Worm (Caenorhabditis elegans) whole organism, late embryonic: Measurements from ENCODE around the gene oac-20.

Source experiments
- C38D4.7 ChIP-seq: fragments of 200-800 bp; sonication (Bioruptor generic); optimal IDR thresholded peaks from 2 replicates; lab custom pipeline; 2018; ENCODE audit warnings: mild to moderate bottlenecking, missing genetic modification characterization, moderate library complexity, missing compliant biosample characterization
- F13H6.1 ChIP-seq: sonication (generic microtip); optimal IDR thresholded peaks from 2 replicates; lab custom pipeline; 2016; ENCODE audit warnings: missing genetic modification characterization, missing compliant biosample characterization
- K02D7.2 ChIP-seq: sonication (generic microtip); optimal IDR thresholded peaks from 2 replicates; lab custom pipeline; 2017; ENCODE audit warnings: mild to moderate bottlenecking, missing genetic modification characterization, missing compliant biosample characterization
- K09A11.1 ChIP-seq: sonication (generic microtip); optimal IDR thresholded peaks from 2 replicates; lab custom pipeline; 2017; ENCODE audit warnings: antibody characterized with exemption, mild to moderate bottlenecking, missing genetic modification characterization, missing compliant biosample characterization; ENCODE audit not compliant: insufficient read depth
- T23F11.4 ChIP-seq: fragments of 200-800 bp; sonication (Bioruptor generic); optimal IDR thresholded peaks from 2 replicates; lab custom pipeline; 2018; ENCODE audit warnings: mild to moderate bottlenecking, missing genetic modification characterization, missing compliant biosample characterization
- ceh-18 ChIP-seq: sonication (generic microtip); optimal IDR thresholded peaks from 2 replicates; lab custom pipeline; 2016; ENCODE audit warnings: missing genetic modification characterization, missing compliant biosample characterization
- ceh-19 ChIP-seq: fragments of 200-800 bp; sonication (Bioruptor generic); optimal IDR thresholded peaks from 2 replicates; lab custom pipeline; 2018; ENCODE audit warnings: mild to moderate bottlenecking, missing genetic modification characterization, missing compliant biosample characterization
- ceh-2 ChIP-seq: sonication (generic microtip); optimal IDR thresholded peaks from 2 replicates; lab custom pipeline; 2016; ENCODE audit warnings: missing genotype, missing genetic modification characterization, missing compliant biosample characterization
- ceh-22 ChIP-seq: sonication (generic microtip); optimal IDR thresholded peaks from 2 replicates; lab custom pipeline; 2017; ENCODE audit warnings: missing biosample characterization, missing genetic modification characterization
- ceh-30 ChIP-seq: fragments of 150-350 bp; optimal IDR thresholded peaks from 2 replicates; lab custom pipeline; 2014; ENCODE audit warnings: missing biosample characterization, missing genetic modification characterization
- ceh-31 ChIP-seq: sonication (generic microtip); optimal IDR thresholded peaks from 2 replicates; lab custom pipeline; 2016; ENCODE audit warnings: missing genetic modification characterization, missing compliant biosample characterization
- ceh-45 ChIP-seq: fragments of 200-800 bp; sonication (Bioruptor generic); IDR thresholded peaks from 2 replicates; pipeline ENCODE4 v1.3.6; 2022; ENCODE audit warnings: missing genetic modification reagents, missing genetic modification characterization, missing compliant biosample characterization
- ceh-48 ChIP-seq: sonication (generic microtip); optimal IDR thresholded peaks from 2 replicates; lab custom pipeline; 2016; ENCODE audit warnings: missing genetic modification characterization, inconsistent platforms, missing compliant biosample characterization
- ceh-6 ChIP-seq: fragments of 200-800 bp; sonication (Bioruptor generic); optimal IDR thresholded peaks from 2 replicates; lab custom pipeline; 2018; ENCODE audit warnings: mild to moderate bottlenecking, missing genetic modification characterization, missing compliant biosample characterization
- dmd-4 ChIP-seq: sonication (generic microtip); optimal IDR thresholded peaks from 2 replicates; lab custom pipeline; 2016; ENCODE audit warnings: borderline replicate concordance, missing genetic modification characterization, missing compliant biosample characterization
- ets-4 ChIP-seq: sonication (generic microtip); optimal IDR thresholded peaks from 2 replicates; lab custom pipeline; 2016; ENCODE audit warnings: missing genetic modification characterization, missing compliant biosample characterization
- eyg-1 ChIP-seq: sonication (generic microtip); optimal IDR thresholded peaks from 2 replicates; lab custom pipeline; 2016; ENCODE audit warnings: missing genotype, missing genetic modification characterization, missing compliant biosample characterization
- fkh-10 ChIP-seq: fragments of 150-350 bp; optimal IDR thresholded peaks from 2 replicates; lab custom pipeline; 2014; ENCODE audit warnings: missing biosample characterization, missing genetic modification reagents, missing genetic modification characterization
- gmeb-2 ChIP-seq: sonication (generic microtip); optimal IDR thresholded peaks from 2 replicates; lab custom pipeline; 2016; ENCODE audit warnings: missing genetic modification characterization, inconsistent platforms, missing compliant biosample characterization
- hlh-13 ChIP-seq: fragments of 200-800 bp; sonication (Bioruptor generic); optimal IDR thresholded peaks from 2 replicates; lab custom pipeline; 2018; ENCODE audit warnings: mild to moderate bottlenecking, missing genetic modification characterization, missing compliant biosample characterization
- hlh-8 ChIP-seq: sonication (generic microtip); optimal IDR thresholded peaks from 2 replicates; lab custom pipeline; 2016; ENCODE audit warnings: missing genotype, missing genetic modification characterization, missing compliant biosample characterization
- lim-6 ChIP-seq: sonication (generic microtip); optimal IDR thresholded peaks from 2 replicates; lab custom pipeline; 2016; ENCODE audit warnings: missing genetic modification characterization, missing compliant biosample characterization
- madf-2 ChIP-seq: sonication (generic microtip); optimal IDR thresholded peaks from 2 replicates; lab custom pipeline; 2017; ENCODE audit warnings: missing genetic modification characterization, missing compliant biosample characterization
- mec-3 ChIP-seq: sonication (generic microtip); optimal IDR thresholded peaks from 2 replicates; lab custom pipeline; 2016; ENCODE audit warnings: borderline replicate concordance, missing genetic modification characterization, missing compliant biosample characterization
- nfya-1 ChIP-seq: sonication (generic microtip); optimal IDR thresholded peaks from 2 replicates; lab custom pipeline; 2017; ENCODE audit warnings: missing genetic modification characterization, mild to moderate bottlenecking, missing compliant biosample characterization, antibody characterized with exemption, moderate library complexity
- nhr-11 ChIP-seq: fragments of 150-350 bp; optimal IDR thresholded peaks from 2 replicates; lab custom pipeline; 2014; ENCODE audit warnings: missing biosample characterization, missing genetic modification characterization
- npax-4 ChIP-seq: sonication (generic microtip); optimal IDR thresholded peaks from 2 replicates; lab custom pipeline; 2016; ENCODE audit warnings: missing genetic modification characterization, missing compliant biosample characterization
- odd-2 ChIP-seq: sonication (generic microtip); optimal IDR thresholded peaks from 2 replicates; lab custom pipeline; 2017; ENCODE audit warnings: antibody characterized with exemption, mild to moderate bottlenecking, missing genetic modification characterization, missing compliant biosample characterization
- pat-9 ChIP-seq: fragments of 200-800 bp; sonication (Bioruptor generic); optimal IDR thresholded peaks from 2 replicates; lab custom pipeline; 2018; ENCODE audit warnings: mild to moderate bottlenecking, missing genetic modification characterization, moderate library complexity, missing compliant biosample characterization
- pax-1 ChIP-seq: fragments of 150-350 bp; optimal IDR thresholded peaks from 2 replicates; lab custom pipeline; 2014; ENCODE audit warnings: missing biosample characterization, missing genetic modification characterization
- pha-2 ChIP-seq: sonication (generic microtip); optimal IDR thresholded peaks from 2 replicates; lab custom pipeline; 2017; ENCODE audit warnings: mild to moderate bottlenecking, missing genetic modification characterization, missing compliant biosample characterization
- pqm-1 ChIP-seq: sonication (generic microtip); optimal IDR thresholded peaks from 2 replicates; lab custom pipeline; 2016; ENCODE audit warnings: missing genetic modification characterization, missing compliant biosample characterization
- pros-1 ChIP-seq: fragments of 150-350 bp; optimal IDR thresholded peaks from 2 replicates; lab custom pipeline; 2014; ENCODE audit warnings: missing biosample characterization, missing genetic modification reagents, missing genetic modification characterization
- ref-2 ChIP-seq: sonication (generic microtip); optimal IDR thresholded peaks from 2 replicates; lab custom pipeline; 2016; ENCODE audit warnings: missing genetic modification characterization, missing compliant biosample characterization
- rnt-1 ChIP-seq: sonication (generic microtip); optimal IDR thresholded peaks from 2 replicates; lab custom pipeline; 2016; ENCODE audit warnings: missing genetic modification characterization, missing compliant biosample characterization
- sdc-2 ChIP-seq: sonication (generic microtip); optimal IDR thresholded peaks from 2 replicates; lab custom pipeline; 2016; ENCODE audit warnings: missing genotype, missing genetic modification characterization, missing compliant biosample characterization
- sox-4 ChIP-seq: sonication (generic microtip); optimal IDR thresholded peaks from 2 replicates; lab custom pipeline; 2017; ENCODE audit warnings: mild to moderate bottlenecking, missing genetic modification characterization, inconsistent platforms, missing compliant biosample characterization
- syd-9 ChIP-seq: sonication (generic microtip); optimal IDR thresholded peaks from 2 replicates; lab custom pipeline; 2016; ENCODE audit warnings: mild to moderate bottlenecking, missing genetic modification characterization, moderate library complexity, missing compliant biosample characterization
- ttx-3 ChIP-seq: sonication (generic microtip); optimal IDR thresholded peaks from 2 replicates; lab custom pipeline; 2016; ENCODE audit warnings: missing genetic modification reagents, missing genetic modification characterization, missing compliant biosample characterization
- unc-55 ChIP-seq: sonication (generic microtip); optimal IDR thresholded peaks from 2 replicates; lab custom pipeline; 2017; ENCODE audit warnings: missing biosample characterization, missing genetic modification reagents, missing genetic modification characterization
- zip-5 ChIP-seq: sonication (generic microtip); optimal IDR thresholded peaks from 2 replicates; lab custom pipeline; 2016; ENCODE audit warnings: missing genetic modification characterization, missing compliant biosample characterization
- ztf-16 ChIP-seq: sonication (generic microtip); optimal IDR thresholded peaks from 2 replicates; lab custom pipeline; 2017; ENCODE audit warnings: missing genetic modification characterization, missing compliant biosample characterization

oac-20 gene

DNA sequence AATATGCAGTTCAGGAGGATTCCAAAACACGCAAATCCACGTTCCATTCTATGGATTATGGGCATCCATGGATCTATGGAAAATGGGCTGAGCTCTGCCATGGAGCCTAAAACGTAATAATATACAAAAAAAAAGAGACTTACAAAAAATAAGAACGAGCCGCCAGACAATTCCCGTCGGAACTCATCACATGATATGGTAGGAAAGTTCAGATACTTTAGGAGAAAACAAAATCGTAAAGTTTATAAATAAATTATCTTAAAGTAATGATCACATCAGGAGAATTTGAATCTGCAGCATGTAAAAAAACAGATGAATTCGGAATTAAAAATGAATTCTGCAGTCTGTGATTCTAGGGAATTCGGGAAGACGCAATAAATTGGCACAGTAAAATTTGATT is 37.1 kb downstream of the oac-20 start, which contains the start of gene str-232:
TSS of gene str-232 (minus strand) at position 101 of the 400 bp plus-strand sequence.
- TF ChIP-seq ttx-3 (no peak), K02D7.2 (tag; lab: Kevin White, UChicago) (no peak), hlh-8 (no peak), syd-9 (tag; lab: Kevin White, UChicago) (no peak), ztf-16 (tag; lab: Kevin White, UChicago) (no peak), eyg-1 (no peak), T23F11.4 (no peak), ceh-19 (no peak), pax-1 (tag; lab: Kevin White, UChicago) (no peak), ceh-48 (tag; lab: Kevin White, UChicago) (no peak), unc-55 (GFP tag; lab: Kevin White, UChicago) (no peak), ceh-45 (GFP tag; lab: Robert Waterston, UW) (no peak), ceh-22 (no peak), ref-2 (tag; lab: Kevin White, UChicago) (no peak), ceh-30 (tag; lab: Kevin White, UChicago) (no peak), madf-2 (no peak), npax-4 (no peak), pat-9 (tag; lab: Kevin White, UChicago) (no peak)

DNA sequence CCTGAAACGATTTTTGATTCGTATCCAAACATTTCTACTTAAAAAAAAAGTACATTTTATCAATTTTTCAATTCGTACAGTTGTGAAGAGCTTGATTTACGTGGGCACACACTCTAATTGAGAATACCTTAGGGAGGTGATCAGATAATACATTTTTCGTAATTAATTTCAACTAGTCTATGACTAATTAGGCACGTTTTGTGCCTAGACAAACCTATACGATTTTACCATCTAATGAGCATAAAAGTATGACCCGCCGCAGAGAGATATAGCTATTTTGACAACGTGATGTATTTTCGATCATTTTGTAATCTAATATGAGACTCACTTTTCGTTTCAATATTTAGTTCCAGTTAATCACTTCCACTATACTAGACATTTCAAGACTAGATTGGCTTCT is 38.5 kb downstream of the oac-20 start:
- no peak for TF ChIP-seq T23F11.4
- no peak for TF ChIP-seq gmeb-2 (tag; lab: Kevin White, UChicago)
- no peak for TF ChIP-seq syd-9 (tag; lab: Kevin White, UChicago)
- no peak for TF ChIP-seq nhr-11 (tag; lab: Kevin White, UChicago)
- no peak for TF ChIP-seq hlh-13 (GFP tag; lab: Kevin White, UChicago)
- no peak for TF ChIP-seq rnt-1
- TF ChIP-seq odd-2 (tag; lab: Kevin White, UChicago) = no peak
- no peak for TF ChIP-seq pros-1
- no peak for TF ChIP-seq zip-5

DNA sequence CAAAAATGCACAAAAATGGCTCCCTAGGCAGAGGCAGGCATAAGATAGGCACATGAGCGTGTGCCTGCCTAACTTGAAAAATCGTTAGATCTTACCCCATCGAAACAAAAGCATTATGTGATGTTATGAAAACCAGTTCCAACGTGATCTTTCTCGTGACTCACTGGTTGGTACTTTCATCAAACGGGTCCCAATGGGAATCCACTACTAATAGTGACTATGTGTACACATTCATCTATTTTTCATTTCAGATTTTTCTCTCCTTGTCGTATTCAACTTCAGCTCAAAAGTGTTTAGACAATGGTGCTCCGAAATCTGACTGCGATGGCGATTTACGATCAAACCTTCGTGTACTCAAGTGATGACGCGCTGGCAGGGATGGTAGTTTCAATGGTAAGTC is 39.2 kb downstream of the oac-20 start, which contains the start of gene srx-43:
TSS of gene srx-43 (plus strand) at position 301 of the 400 bp plus-strand sequence.
- TF ChIP-seq ceh-6 = no peak
- TF ChIP-seq pha-2 (tag; lab: Kevin White, UChicago) = no peak
- TF ChIP-seq C38D4.7 (GFP tag; lab: Kevin White, UChicago) = no peak
- no peak for TF ChIP-seq pqm-1 (tag; lab: Kevin White, UChicago)
- no peak for TF ChIP-seq madf-2
- no peak for TF ChIP-seq dmd-4
- TF ChIP-seq zip-5 = no peak
- no peak for TF ChIP-seq pros-1
- TF ChIP-seq fkh-10 (GFP tag; lab: Kevin White, UChicago) = no peak
- no peak for TF ChIP-seq nfya-1 (tag; lab: Kevin White, UChicago)
- TF ChIP-seq sox-4 (tag; lab: Kevin White, UChicago) = no peak
- TF ChIP-seq F13H6.1 (tag; lab: Kevin White, UChicago) = no peak
- TF ChIP-seq sdc-2 (tag; lab: Kevin White, UChicago) = no peak
- TF ChIP-seq ets-4 (tag; lab: Kevin White, UChicago) = no peak
- TF ChIP-seq ceh-31 (tag; lab: Kevin White, UChicago) = no peak
- TF ChIP-seq hlh-13 (GFP tag; lab: Kevin White, UChicago) = no peak
- TF ChIP-seq mec-3 (tag; lab: Kevin White, UChicago) = no peak
- TF ChIP-seq ceh-2 = no peak

DNA sequence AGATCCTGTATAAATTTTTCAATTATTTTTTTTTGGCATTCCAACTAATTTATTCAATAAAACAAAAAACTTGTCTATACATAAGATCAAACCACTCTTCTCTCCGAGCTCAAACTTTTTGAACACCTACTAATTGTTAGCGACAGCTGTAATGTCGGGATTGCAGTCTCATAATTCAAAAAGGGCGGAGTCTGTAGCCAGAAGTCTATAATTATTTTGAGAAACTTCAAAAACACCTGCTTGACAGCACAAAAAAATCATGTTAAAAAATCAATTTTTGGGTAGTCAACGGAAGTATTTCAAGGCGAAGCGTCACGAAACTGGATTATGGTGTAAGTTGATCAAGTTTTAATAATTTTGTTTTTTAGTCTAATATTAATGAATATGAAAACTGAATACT is 41.5 kb downstream of the oac-20 start, which contains the start of gene srx-44:
TSS of gene srx-44 (plus strand) at position 301 of the 400 bp plus-strand sequence.
- TF ChIP-seq ceh-18 (tag; lab: Kevin White, UChicago) (no peak), ceh-30 (tag; lab: Kevin White, UChicago) (no peak), lim-6 (no peak), K09A11.1 (tag; lab: Kevin White, UChicago) (no peak), mec-3 (tag; lab: Kevin White, UChicago) (no peak)
